Fruit fly (Drosophila melanogaster) whole organism, prepupa: ENCODE measurements around the gene CG9673.

Experiments used
- Blimp-1 ChIP-seq: fragments of 200-800 bp; sonication (Bioruptor generic); optimal IDR thresholded peaks from 3 replicates; lab custom pipeline; 2017; ENCODE audit warnings: missing biosample characterization, missing genetic modification characterization, mild to moderate bottlenecking, moderate library complexity, missing genetic modification reagents
- CG10631 ChIP-seq: fragments of 200-800 bp; sonication (Bioruptor generic); optimal IDR thresholded peaks from 2 replicates; lab custom pipeline; 2016; ENCODE audit warnings: missing biosample characterization, missing genetic modification characterization
- CG10669 ChIP-seq: fragments of 200-800 bp; sonication (Bioruptor generic); optimal IDR thresholded peaks from 3 replicates; lab custom pipeline; 2018; ENCODE audit warnings: missing biosample characterization, mild to moderate bottlenecking, missing genetic modification characterization, moderate library complexity
- CG16779 ChIP-seq: fragments of 200-800 bp; sonication (Bioruptor generic); optimal IDR thresholded peaks from 3 replicates; lab custom pipeline; 2017; ENCODE audit warnings: missing biosample characterization, mild to moderate bottlenecking, missing genetic modification characterization
- CG34406 ChIP-seq: fragments of 200-800 bp; sonication (Bioruptor generic); optimal IDR thresholded peaks from 3 replicates; lab custom pipeline; 2016; ENCODE audit warnings: missing biosample characterization, missing genetic modification characterization
- CG3919 ChIP-seq: fragments of 200-800 bp; sonication (Bioruptor generic); optimal IDR thresholded peaks from 3 replicates; lab custom pipeline; 2016; ENCODE audit warnings: missing biosample characterization, missing genetic modification characterization
- CG6276 ChIP-seq: fragments of 200-800 bp; sonication (Bioruptor generic); optimal IDR thresholded peaks from 2 replicates; lab custom pipeline; 2017; ENCODE audit warnings: missing biosample characterization, mild to moderate bottlenecking, missing genetic modification characterization
- Ets96B ChIP-seq: fragments of 200-800 bp; optimal IDR thresholded peaks from 2 replicates; lab custom pipeline; 2019; ENCODE audit warnings: missing biosample characterization, mild to moderate bottlenecking, missing genetic modification characterization, moderate library complexity
- Hr4 ChIP-seq: fragments of 200-800 bp; sonication (Bioruptor generic); optimal IDR thresholded peaks from 3 replicates; lab custom pipeline; 2016; ENCODE audit warnings: missing biosample characterization, missing genetic modification characterization
- acj6 ChIP-seq: fragments of 200-800 bp; sonication (Bioruptor generic); optimal IDR thresholded peaks from 3 replicates; lab custom pipeline; 2016; ENCODE audit warnings: missing biosample characterization, missing genetic modification characterization
- cyc ChIP-seq: fragments of 200-800 bp; sonication (Bioruptor generic); optimal IDR thresholded peaks from 3 replicates; lab custom pipeline; 2016; ENCODE audit warnings: missing biosample characterization, missing genetic modification characterization
- fd85E ChIP-seq: fragments of 200-800 bp; sonication (Bioruptor generic); optimal IDR thresholded peaks from 3 replicates; lab custom pipeline; 2016; ENCODE audit warnings: missing biosample characterization, missing genetic modification characterization
- pdm3 ChIP-seq: fragments of 200-800 bp; sonication (Bioruptor generic); optimal IDR thresholded peaks from 3 replicates; lab custom pipeline; 2016; ENCODE audit warnings: missing biosample characterization, missing genetic modification characterization

- TF ChIP-seq cyc (GFP tag; lab: Kevin White, UChicago) (no peak), CG16779 (tag; lab: Kevin White, UChicago) (no peak), Hr4 (GFP tag; lab: Kevin White, UChicago) (no peak), Ets96B (tag; lab: Kevin White, UChicago) (no peak), Blimp-1 (no peak), fd85E (GFP tag; lab: Kevin White, UChicago) (no peak), CG6276 (GFP tag; lab: Kevin White, UChicago) (no peak), CG34406 (GFP tag; lab: Kevin White, UChicago) (no peak), CG10669 (no peak), CG3919 (GFP tag; lab: Kevin White, UChicago) (no peak), acj6 (no peak), CG10631 (no peak), pdm3 (GFP tag; lab: Kevin White, UChicago) (no peak)
Measured at dm6 chrX:16744345-16744744, 40.7 kb upstream of the CG9673 start.
